Fruit fly (Drosophila melanogaster): Measurements from ENCODE around the gene crq.

crq gene

DNA sequence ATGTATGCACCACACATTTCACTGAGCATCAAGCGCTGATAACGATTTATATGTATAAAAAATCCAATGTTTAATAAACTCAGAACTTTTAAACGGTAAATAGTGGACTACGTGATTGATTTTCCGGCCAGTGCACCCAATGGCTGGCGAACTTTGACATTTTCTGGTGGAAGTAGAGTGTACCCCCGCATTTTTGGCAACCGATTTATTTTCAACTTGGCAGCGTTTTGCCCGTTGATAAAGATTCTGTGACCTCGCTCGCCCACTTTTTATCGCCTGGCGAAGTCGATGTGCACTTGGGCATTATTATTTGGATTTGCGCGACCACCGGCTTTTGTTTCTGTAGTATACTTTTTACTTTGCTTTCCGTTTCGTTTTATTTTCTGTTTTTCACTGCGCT is 38.9 kb downstream of the crq start:
- no peak for TF ChIP-seq noc (tag; optimal IDR thresholded peaks at IDR 0.05)

DNA sequence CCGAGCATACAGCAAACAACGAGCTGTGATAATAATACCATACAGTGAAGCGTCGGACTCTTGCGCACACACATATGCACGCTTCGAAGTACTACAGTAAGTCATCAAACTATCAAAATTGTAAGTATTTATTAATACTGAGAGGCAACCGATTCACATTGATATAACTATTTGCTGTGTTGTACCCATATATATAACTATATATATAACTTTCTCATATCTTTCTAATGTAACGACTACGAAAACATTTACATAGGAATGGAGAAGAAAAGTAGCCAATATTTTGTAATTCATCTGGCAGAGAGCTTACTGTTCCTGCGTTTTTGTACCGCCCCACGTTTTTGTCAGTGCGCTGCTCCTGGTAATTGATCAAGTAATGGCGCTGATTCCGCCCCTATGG is 39.9 kb downstream of the crq start:
- peak; percentile 67 for TF ChIP-seq noc (tag; optimal IDR thresholded peaks at IDR 0.05)

DNA sequence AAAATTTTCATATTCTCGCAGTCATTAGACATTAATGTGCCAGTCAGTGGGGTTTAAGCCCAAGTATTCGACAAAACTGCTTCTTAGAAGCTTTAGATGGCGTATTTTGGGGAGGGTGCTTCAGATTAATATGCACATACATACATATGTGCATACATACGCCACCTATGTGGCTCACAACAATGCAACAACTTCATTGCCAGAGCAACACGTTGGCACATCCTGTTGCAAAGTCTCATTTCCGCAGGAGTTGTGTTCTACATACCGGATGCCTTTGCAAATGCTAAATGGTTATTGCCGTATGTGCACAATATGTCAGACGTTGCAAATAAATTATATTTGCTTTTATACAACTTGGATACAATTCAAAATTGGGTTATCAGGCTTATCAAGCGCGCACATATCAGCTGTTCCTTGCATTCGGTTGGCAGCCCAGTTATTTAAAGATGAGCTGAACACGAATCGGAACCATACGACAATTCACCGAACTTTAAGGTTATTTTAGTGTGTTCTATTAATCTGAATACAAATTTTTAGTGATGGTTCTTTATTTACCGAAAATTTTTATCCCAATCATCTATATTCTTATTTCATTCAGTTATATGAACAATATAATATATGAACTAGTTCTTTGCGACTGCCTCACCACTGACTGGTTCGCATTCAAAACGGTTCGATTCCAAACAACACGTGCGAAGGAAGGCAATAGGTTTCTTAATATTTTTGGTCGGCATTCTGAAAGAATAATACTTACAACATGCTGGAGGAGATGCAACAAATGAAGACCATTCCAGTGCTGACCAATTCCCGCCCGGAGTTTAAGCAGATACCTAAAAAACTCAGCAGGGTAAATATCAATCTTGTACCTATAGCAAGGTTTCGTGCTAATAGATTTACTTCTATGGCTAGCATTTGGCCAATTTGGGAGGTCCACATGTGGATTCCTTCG is 48.9 kb downstream of the crq start, which contains the start of gene Polr1B:
TSS of gene Polr1B (plus strand) at position 659 of the 949 bp plus-strand sequence.
- no peak for TF ChIP-seq noc (tag; optimal IDR thresholded peaks at IDR 0.05)

DNA sequence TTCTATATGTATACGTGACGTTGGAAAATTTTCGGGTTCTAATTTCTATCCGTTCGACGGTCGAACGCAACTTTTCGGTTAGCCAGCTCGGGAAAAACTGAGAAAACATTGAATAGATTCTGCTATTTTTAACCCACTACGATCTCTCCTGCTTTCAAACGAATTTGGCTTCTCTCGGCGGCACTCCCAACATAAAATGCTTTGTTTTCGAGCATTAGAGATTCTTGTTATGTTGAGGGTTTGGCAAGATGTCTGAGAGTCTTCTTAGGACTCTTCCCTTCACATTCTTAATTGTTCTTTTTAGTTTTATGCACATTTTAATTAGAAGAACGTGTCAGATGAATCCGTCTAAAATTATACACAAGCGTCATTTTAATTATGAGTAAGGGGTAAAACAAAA is 50.7 kb downstream of the crq start, which contains the start of gene CG4213:
TSS of gene CG4213 (minus strand) at position 101 of the 400 bp plus-strand sequence.
- TF ChIP-seq noc (tag; optimal IDR thresholded peaks at IDR 0.05), result no peak
